Fruit fly (Drosophila melanogaster) whole organism, embryonic: ENCODE results near the gene CG34056.

Source experiments
- Ada2b ChIP-seq: fragments of 200-800 bp; sonication (Bioruptor generic); IDR thresholded peaks from 2 replicates; pipeline ENCODE4 v1.3.6; 2022; ENCODE audit warnings: missing biosample characterization, missing genetic modification characterization
- B-H2 ChIP-seq: fragments of 200-800 bp; sonication (Bioruptor generic); optimal IDR thresholded peaks from 2 replicates; lab custom pipeline; 2018; ENCODE audit warnings: missing biosample characterization, mild to moderate bottlenecking, missing genetic modification characterization
- Blimp-1 ChIP-seq: fragments of 200-800 bp; sonication (Bioruptor generic); optimal IDR thresholded peaks from 3 replicates; lab custom pipeline; 2018; ENCODE audit warnings: missing biosample characterization, missing genetic modification characterization, mild to moderate bottlenecking, moderate library complexity, missing genetic modification reagents
- CG1024 ChIP-seq: fragments of 200-800 bp; sonication (Bioruptor generic); IDR thresholded peaks from 2 replicates; pipeline ENCODE4 v1.3.6; 2022; ENCODE audit warnings: missing biosample characterization, missing genetic modification characterization
- CG11696 ChIP-seq: fragments of 200-800 bp; sonication (Bioruptor generic); IDR thresholded peaks from 2 replicates; pipeline ENCODE4 v1.3.6; 2022; ENCODE audit warnings: missing biosample characterization, missing genetic modification characterization
- CG12744 ChIP-seq: fragments of 200-800 bp; sonication (Bioruptor generic); optimal IDR thresholded peaks from 2 replicates; lab custom pipeline; 2016; ENCODE audit warnings: missing biosample characterization, missing genetic modification characterization
- CG13296 ChIP-seq: fragments of 200-800 bp; sonication (Bioruptor generic); optimal IDR thresholded peaks from 3 replicates; lab custom pipeline; 2018; ENCODE audit warnings: missing biosample characterization, mild to moderate bottlenecking, missing genetic modification characterization
- CG13894 ChIP-seq: fragments of 200-800 bp; sonication (Bioruptor generic); optimal IDR thresholded peaks from 3 replicates; lab custom pipeline; 2018; ENCODE audit warnings: missing biosample characterization, mild to moderate bottlenecking, missing genetic modification characterization, moderate library complexity
- CG14965 ChIP-seq: fragments of 200-800 bp; sonication (Bioruptor generic); optimal IDR thresholded peaks from 2 replicates; lab custom pipeline; 2016; ENCODE audit warnings: missing biosample characterization, missing genetic modification characterization, borderline replicate concordance
- CG1647 ChIP-seq: fragments of 200-800 bp; sonication (Bioruptor generic); optimal IDR thresholded peaks from 3 replicates; lab custom pipeline; 2016; ENCODE audit warnings: missing biosample characterization, missing genetic modification characterization
- CG17385 ChIP-seq: fragments of 200-800 bp; sonication (Bioruptor generic); optimal IDR thresholded peaks from 3 replicates; lab custom pipeline; 2018; ENCODE audit warnings: missing biosample characterization, mild to moderate bottlenecking, missing genetic modification characterization
- CG17829 ChIP-seq: fragments of 200-800 bp; optimal IDR thresholded peaks from 2 replicates; lab custom pipeline; 2019; ENCODE audit warnings: missing biosample characterization, mild to moderate bottlenecking, missing genetic modification characterization, moderate library complexity
- CG18599 ChIP-seq: fragments of 200-800 bp; sonication (Bioruptor generic); optimal IDR thresholded peaks from 3 replicates; lab custom pipeline; 2017; ENCODE audit warnings: missing biosample characterization, missing genetic modification characterization, mild to moderate bottlenecking, moderate library complexity, missing genetic modification reagents
- CG2678 ChIP-seq: fragments of 200-800 bp; sonication (Bioruptor generic); optimal IDR thresholded peaks from 3 replicates; lab custom pipeline; 2019; ENCODE audit warnings: missing biosample characterization, mild to moderate bottlenecking, missing genetic modification characterization, moderate library complexity
- CG3065 ChIP-seq: fragments of 200-800 bp; sonication (Bioruptor generic); optimal IDR thresholded peaks from 2 replicates; lab custom pipeline; 2016; ENCODE audit warnings: missing biosample characterization, missing genetic modification characterization
- CG33213 ChIP-seq: fragments of 200-800 bp; sonication (Bioruptor generic); optimal IDR thresholded peaks from 3 replicates; lab custom pipeline; 2016; ENCODE audit warnings: missing biosample characterization, missing genetic modification characterization
- CG34376 ChIP-seq: fragments of 200-800 bp; sonication (Bioruptor generic); optimal IDR thresholded peaks from 2 replicates; lab custom pipeline; 2018; ENCODE audit warnings: missing biosample characterization, mild to moderate bottlenecking, missing genetic modification characterization
- CG3726 ChIP-seq: fragments of 200-800 bp; sonication (Bioruptor generic); IDR thresholded peaks from 3 replicates; pipeline ENCODE4, ENCODE4 v1.3.6; 2022; ENCODE audit warnings: missing biosample characterization, missing genetic modification characterization
- CG43689 ChIP-seq: fragments of 200-800 bp; sonication (Bioruptor generic); IDR thresholded peaks from 2 replicates; pipeline ENCODE4 v1.3.6; 2022; ENCODE audit warnings: missing biosample characterization, missing genetic modification characterization
- CG5180 ChIP-seq: fragments of 200-800 bp; sonication (Bioruptor generic); optimal IDR thresholded peaks from 3 replicates; lab custom pipeline; 2017; ENCODE audit warnings: missing biosample characterization, missing genetic modification characterization, mild to moderate bottlenecking, moderate library complexity, missing genetic modification reagents
- CG6654 ChIP-seq: fragments of 200-800 bp; sonication (Bioruptor generic); optimal IDR thresholded peaks from 2 replicates; lab custom pipeline; 2017; ENCODE audit warnings: missing biosample characterization, mild to moderate bottlenecking, missing genetic modification characterization
- CG6689 ChIP-seq: fragments of 200-800 bp; sonication (Bioruptor generic); IDR thresholded peaks from 2 replicates; pipeline ENCODE4 v1.3.6; 2022; ENCODE audit warnings: missing biosample characterization, missing genetic modification characterization
- CG6813 ChIP-seq: fragments of 200-800 bp; sonication (Bioruptor generic); optimal IDR thresholded peaks from 2 replicates; lab custom pipeline; 2017; ENCODE audit warnings: missing biosample characterization, missing genetic modification characterization, mild to moderate bottlenecking, moderate library complexity, missing genetic modification reagents
- CG8281 ChIP-seq: fragments of 200-800 bp; sonication (Bioruptor generic); optimal IDR thresholded peaks from 2 replicates; lab custom pipeline; 2018; ENCODE audit warnings: missing biosample characterization, mild to moderate bottlenecking, missing genetic modification characterization, moderate library complexity
- CG8290 ChIP-seq, 3 experiments: fragments of 200-800 bp; sonication (Bioruptor generic); optimal IDR thresholded peaks; 2 replicates each; lab custom pipeline; 2016 to 2019; ENCODE audit warnings: missing biosample characterization in 3 of 3, missing genetic modification characterization in 3 of 3, mild to moderate bottlenecking in 2 of 3, moderate library complexity in 1 of 3
- ERR ChIP-seq: fragments of 200-800 bp; sonication (Bioruptor generic); optimal IDR thresholded peaks from 2 replicates; lab custom pipeline; 2016; ENCODE audit warnings: missing biosample characterization, missing genetic modification characterization
- Elba2 ChIP-seq: fragments of 200-800 bp; sonication (Bioruptor generic); optimal IDR thresholded peaks from 3 replicates; lab custom pipeline; 2016; ENCODE audit warnings: missing biosample characterization, missing genetic modification characterization
- GATAe ChIP-seq: fragments of 200-800 bp; sonication (Bioruptor generic); conservative IDR thresholded peaks from 2 replicates; pipeline ENCODE4 v1.3.6; 2022; ENCODE audit warnings: missing biosample characterization, missing genetic modification characterization
- MTF-1 ChIP-seq: fragments of 200-800 bp; sonication (Bioruptor generic); optimal IDR thresholded peaks from 2 replicates; lab custom pipeline; 2018; ENCODE audit warnings: missing biosample characterization, mild to moderate bottlenecking, missing genetic modification characterization, borderline replicate concordance
- NK7.1 ChIP-seq: fragments of 200-800 bp; sonication (Bioruptor generic); optimal IDR thresholded peaks from 3 replicates; lab custom pipeline; 2016; ENCODE audit warnings: missing biosample characterization, missing genetic modification characterization
- Sry-δ ChIP-seq: fragments of 200-800 bp; sonication (Bioruptor generic); optimal IDR thresholded peaks from 2 replicates; lab custom pipeline; 2016; ENCODE audit warnings: missing biosample characterization, missing genetic modification characterization
- YL-1 ChIP-seq: fragments of 200-800 bp; sonication (Bioruptor generic); optimal IDR thresholded peaks from 3 replicates; lab custom pipeline; 2017; ENCODE audit warnings: missing biosample characterization, mild to moderate bottlenecking, missing genetic modification characterization
- amos ChIP-seq: fragments of 200-800 bp; sonication (Bioruptor generic); IDR thresholded peaks from 2 replicates; pipeline ENCODE4 v1.3.6; 2022; ENCODE audit warnings: missing biosample characterization, missing genetic modification characterization; ENCODE audit not compliant: partially characterized antibody
- ato ChIP-seq: fragments of 200-800 bp; sonication (Bioruptor generic); IDR thresholded peaks from 2 replicates; pipeline ENCODE4 v1.3.6; 2022; ENCODE audit warnings: missing biosample characterization, missing genetic modification characterization; ENCODE audit not compliant: partially characterized antibody
- bbx ChIP-seq: fragments of 200-800 bp; sonication (Bioruptor generic); IDR thresholded peaks from 2 replicates; pipeline ENCODE4 v1.3.6; 2022; ENCODE audit warnings: missing biosample characterization, missing genetic modification characterization; ENCODE audit not compliant: partially characterized antibody
- bowl ChIP-seq: fragments of 200-800 bp; sonication (Bioruptor generic); IDR thresholded peaks from 2 replicates; pipeline ENCODE4 v1.3.6; 2022; ENCODE audit warnings: missing biosample characterization, missing genetic modification characterization
- crc ChIP-seq: fragments of 200-800 bp; sonication (Bioruptor generic); optimal IDR thresholded peaks from 2 replicates; lab custom pipeline; 2016; ENCODE audit warnings: missing biosample characterization, missing genetic modification characterization
- ems ChIP-seq: fragments of 200-800 bp; sonication (Bioruptor generic); optimal IDR thresholded peaks from 3 replicates; lab custom pipeline; 2016; ENCODE audit warnings: missing biosample characterization, missing genetic modification characterization
- exex ChIP-seq: fragments of 200-800 bp; sonication (Bioruptor generic); optimal IDR thresholded peaks from 4 replicates; lab custom pipeline; 2018; ENCODE audit warnings: missing biosample characterization, mild to moderate bottlenecking, missing genetic modification characterization, moderate library complexity
- hb ChIP-seq: fragments of 200-800 bp; sonication (Bioruptor generic); IDR thresholded peaks from 3 replicates; pipeline ENCODE4 v1.3.6; 2022; ENCODE audit warnings: missing biosample characterization, missing genetic modification characterization; ENCODE audit not compliant: partially characterized antibody
- lab ChIP-seq: fragments of 200-800 bp; sonication (Bioruptor generic); optimal IDR thresholded peaks from 3 replicates; lab custom pipeline; 2017; ENCODE audit warnings: missing biosample characterization, missing genetic modification characterization, mild to moderate bottlenecking, moderate library complexity, missing genetic modification reagents
- mirr ChIP-seq: fragments of 200-800 bp; sonication (Bioruptor generic); optimal IDR thresholded peaks from 3 replicates; lab custom pipeline; 2018; ENCODE audit warnings: missing biosample characterization, mild to moderate bottlenecking, missing genetic modification characterization
- oc ChIP-seq: fragments of 200-800 bp; sonication (Bioruptor generic); optimal IDR thresholded peaks from 2 replicates; lab custom pipeline; 2018; ENCODE audit warnings: missing biosample characterization, mild to moderate bottlenecking, missing genetic modification characterization, moderate library complexity
- pita ChIP-seq: fragments of 200-800 bp; sonication (Bioruptor generic); optimal IDR thresholded peaks from 2 replicates; lab custom pipeline; 2017; ENCODE audit warnings: missing biosample characterization, mild to moderate bottlenecking, missing genetic modification characterization
- sd ChIP-seq: fragments of 200-800 bp; sonication (Bioruptor generic); optimal IDR thresholded peaks from 3 replicates; lab custom pipeline; 2018; ENCODE audit warnings: missing biosample characterization, mild to moderate bottlenecking, missing genetic modification characterization, moderate library complexity
- stwl ChIP-seq: fragments of 200-800 bp; sonication (Bioruptor generic); optimal IDR thresholded peaks from 3 replicates; lab custom pipeline; 2018; ENCODE audit warnings: missing biosample characterization, mild to moderate bottlenecking, missing genetic modification characterization, moderate library complexity

CG34056 gene

dm6 chr3L:851061-851460 lies 44.7 kb upstream of the CG34056 start, which contains the start of gene Dci (continued):
- TF ChIP-seq CG12744 (GFP tag; lab: Kevin White, UChicago), result peak; percentile 38
- TF ChIP-seq stwl (tag; lab: Kevin White, UChicago), result peak; percentile 30
- TF ChIP-seq hb (GFP tag; lab: Robert Waterston, UW), result peak; percentile 61; the same call in 2 of the 3 replicates
- peak; percentile 38; the same call in 1 of the 2 replicates for TF ChIP-seq CG1024 (GFP tag; lab: Robert Waterston, UW)
- TF ChIP-seq Ada2b (GFP tag; lab: Robert Waterston, UW), result peak; percentile 84
- peak; percentile 64 for TF ChIP-seq CG17829
- no peak for TF ChIP-seq CG5180
- TF ChIP-seq ERR (GFP tag; lab: Kevin White, UChicago), result peak; percentile 39
- TF ChIP-seq Blimp-1 (GFP tag; lab: Kevin White, UChicago), result no peak
- TF ChIP-seq bowl, result peak; percentile 37; the same call in 1 of the 2 replicates
- TF ChIP-seq Elba2 (GFP tag; lab: Kevin White, UChicago), result peak; percentile 26
- TF ChIP-seq NK7.1 (GFP tag; lab: Kevin White, UChicago), result no peak
- no peak for TF ChIP-seq pita (GFP tag; lab: Kevin White, UChicago)
- TF ChIP-seq YL-1 (GFP tag; lab: Kevin White, UChicago), result no peak
- no peak for TF ChIP-seq MTF-1 (GFP tag; lab: Kevin White, UChicago)
- no peak for TF ChIP-seq B-H2 (GFP tag; lab: Kevin White, UChicago)
- TF ChIP-seq ems (GFP tag; lab: Kevin White, UChicago), result peak; percentile 60
- 0 out of 2 replicates have a peak, but pooled peaks have one; percentile 41 for TF ChIP-seq ato (GFP tag; lab: Robert Waterston, UW)
- TF ChIP-seq CG1647 (GFP tag; lab: Kevin White, UChicago), result peak; percentile 66
- no peak for TF ChIP-seq CG6654
- TF ChIP-seq CG3726, result peak; percentile 57; the same call in 2 of the 3 replicates
- no peak for TF ChIP-seq CG3065 (GFP tag; lab: Kevin White, UChicago)
- TF ChIP-seq CG33213, result peak; percentile 55
- TF ChIP-seq CG6689 (GFP tag; lab: Robert Waterston, UW), result peak; percentile 59
- peak; percentile 24 for TF ChIP-seq CG17385
- TF ChIP-seq CG13894, result no peak
- peak; percentile 59 for TF ChIP-seq oc (tag; lab: Kevin White, UChicago)
- peak; percentile 79 for TF ChIP-seq amos
- 0 out of 2 replicates have a peak, but pooled peaks have one; percentile 16 for TF ChIP-seq CG43689 (GFP tag; lab: Robert Waterston, UW)
- TF ChIP-seq exex (tag; lab: Kevin White, UChicago), result no peak

DNA sequence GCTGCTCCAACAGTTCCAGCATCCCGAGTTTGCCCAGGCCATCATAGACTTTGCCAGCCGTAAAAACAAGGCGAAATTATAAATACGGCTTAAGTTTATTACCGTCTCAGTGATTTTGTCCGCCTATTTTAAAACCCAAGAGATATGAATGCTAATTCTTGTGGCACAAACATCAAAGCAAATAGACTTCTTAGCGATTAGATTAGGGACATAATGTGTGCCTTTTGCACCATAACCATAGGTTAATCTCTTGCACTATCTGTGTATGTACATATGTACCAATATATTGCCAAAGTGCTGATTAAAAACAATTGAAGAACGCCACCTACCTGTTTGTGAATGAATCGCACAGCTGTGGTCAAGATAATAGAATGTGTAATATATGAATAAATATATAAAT lies 43.5 kb upstream of the CG34056 start:
- TF ChIP-seq CG34376 (GFP tag; lab: Kevin White, UChicago) (peak; percentile 20), lab (GFP tag; lab: Kevin White, UChicago) (peak; percentile 5), CG18599 (GFP tag; lab: Kevin White, UChicago) (peak; percentile 16), Sry-δ (GFP tag; lab: Kevin White, UChicago) (no peak), CG14965 (no peak), CG11696 (GFP tag; lab: Robert Waterston, UW) (peak; percentile 66), crc (GFP tag; lab: Kevin White, UChicago) (no peak), CG13296 (peak; percentile 44), bbx (no peak), exex (tag; lab: Kevin White, UChicago) (peak; percentile 88), CG2678 (tag; lab: Kevin White, UChicago) (peak; percentile 24), CG8281 (tag; lab: Kevin White, UChicago) (peak; percentile 26), CG6813 (peak; percentile 27), mirr (GFP tag; lab: Kevin White, UChicago) (peak; percentile 82), CG8290 (GFP tag; optimal IDR thresholded peaks at IDR 0.05; lab: Kevin White, UChicago) (no peak), CG8290 (tag; optimal IDR thresholded peaks at IDR 0.05; lab: Kevin White, UChicago) (peak in 1 of 2 experiments; percentile 15), GATAe (0 out of 2 replicates have a peak, but pooled peaks have one; percentile 16), sd (tag; lab: Kevin White, UChicago) (peak; percentile 47)
